Fruit fly (Drosophila melanogaster): ENCODE measurements around the gene CG1529.

CG1529 gene

DNA sequence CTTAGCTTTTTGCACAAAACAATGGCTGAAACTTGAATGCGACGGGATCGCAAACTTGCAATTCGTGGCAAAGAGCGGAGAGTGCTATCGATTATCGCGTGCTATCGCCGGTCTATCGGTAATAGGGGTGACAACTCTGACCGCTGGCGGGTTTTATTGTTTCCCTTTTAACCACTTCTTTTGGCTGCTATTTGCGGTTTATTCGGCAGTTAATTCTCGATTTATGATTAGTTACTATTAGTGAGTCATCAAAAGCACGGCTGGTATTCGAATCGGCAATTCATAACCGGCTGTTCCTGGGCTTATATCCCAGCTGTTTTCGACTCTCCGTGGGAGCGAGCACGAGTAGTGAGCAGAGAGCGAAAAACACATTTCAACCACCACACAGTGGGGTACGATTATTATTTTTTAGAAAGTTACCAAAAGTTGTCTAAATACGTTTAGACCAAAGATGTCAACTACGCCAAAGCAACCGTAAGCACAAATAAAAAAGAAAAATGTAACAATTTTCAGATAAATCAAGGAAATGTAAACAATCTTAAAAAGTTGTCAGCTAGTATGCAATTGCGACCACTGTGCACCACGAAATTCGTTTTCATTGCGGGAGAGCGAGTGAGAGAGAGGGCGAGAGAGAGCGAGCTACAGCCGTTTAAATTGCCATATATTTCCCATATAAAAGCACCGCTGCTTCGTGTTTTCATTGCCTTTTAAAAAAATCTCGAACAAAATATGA is 22.3 kb upstream of the CG1529 start, which contains the start of the genes Stt3A and bves (continued):
- TF ChIP-seq Stat92E (GFP tag; optimal IDR thresholded peaks at IDR 0.05), result peak in 1 of 3 experiments; percentile 97
- peak; percentile 95 for TF ChIP-seq CG8765 (GFP tag; IDR thresholded peaks at IDR 0.05)
- no peak for TF ChIP-seq hth (optimal IDR thresholded peaks at IDR 0.05)
- TF ChIP-seq CG2875 (GFP tag; optimal IDR thresholded peaks at IDR 0.05), result peak; percentile 99
- TF ChIP-seq mirr (GFP tag; optimal IDR thresholded peaks at IDR 0.05), result peak; percentile 95
- TF ChIP-seq CG6765 (GFP tag; optimal IDR thresholded peaks at IDR 0.05), result peak; percentile 98
- TF ChIP-seq Elba2 (GFP tag; optimal IDR thresholded peaks at IDR 0.05), result peak; percentile 75
- TF ChIP-seq HLH3B (GFP tag; IDR thresholded peaks at IDR 0.05), result peak; percentile 98
- TF ChIP-seq CG14860 (GFP tag; IDR thresholded peaks at IDR 0.05; ENCODE audit: partially characterized antibody), result peak; percentile 79
- peak; percentile 99 for TF ChIP-seq Hand (GFP tag; optimal IDR thresholded peaks at IDR 0.05)
- peak; percentile 76 for TF ChIP-seq CTCF (GFP tag; optimal IDR thresholded peaks at IDR 0.05)
- TF ChIP-seq CG7786 (GFP tag; optimal IDR thresholded peaks at IDR 0.05), result peak; percentile 98
- TF ChIP-seq lilli (GFP tag; optimal IDR thresholded peaks at IDR 0.05), result peak; percentile 99
- peak; percentile 66 for TF ChIP-seq CG3995 (GFP tag; optimal IDR thresholded peaks at IDR 0.05)
- TF ChIP-seq hkb (optimal IDR thresholded peaks at IDR 0.05), result no peak
- TF ChIP-seq hkb (GFP tag; IDR thresholded peaks at IDR 0.05), result peak; percentile 99
- TF ChIP-seq B-H2 (GFP tag; optimal IDR thresholded peaks at IDR 0.05), result peak; percentile 96
- TF ChIP-seq CG9609 (GFP tag; optimal IDR thresholded peaks at IDR 0.05), result peak; percentile 98
- TF ChIP-seq pum (GFP tag; optimal IDR thresholded peaks at IDR 0.05), result peak; percentile 98
- peak; percentile 96 for TF ChIP-seq eyg (GFP tag; optimal IDR thresholded peaks at IDR 0.05)
- TF ChIP-seq Awh (GFP tag; IDR thresholded peaks at IDR 0.05), result peak; percentile 97
- peak; percentile 96 for TF ChIP-seq CG15011 (GFP tag; optimal IDR thresholded peaks at IDR 0.05)
- peak; percentile 98 for TF ChIP-seq CG6854 (GFP tag; optimal IDR thresholded peaks at IDR 0.05)
- peak; percentile 98 for TF ChIP-seq fu2 (GFP tag; optimal IDR thresholded peaks at IDR 0.05)
- peak; percentile 96 for TF ChIP-seq nom (GFP tag; optimal IDR thresholded peaks at IDR 0.05)
- peak; percentile 32; the same call in 1 of the 2 replicates for TF ChIP-seq bbx (GFP tag; IDR thresholded peaks at IDR 0.05; ENCODE audit: partially characterized antibody)
- TF ChIP-seq so (GFP tag; IDR thresholded peaks at IDR 0.05), result peak; percentile 98
- TF ChIP-seq CG13287 (GFP tag; IDR thresholded peaks at IDR 0.05; ENCODE audit: partially characterized antibody), result peak; percentile 79
- peak; percentile 95 for TF ChIP-seq sima (GFP tag; optimal IDR thresholded peaks at IDR 0.05)
- peak; percentile 98 for TF ChIP-seq CG13424 (tag; optimal IDR thresholded peaks at IDR 0.05)
- TF ChIP-seq HHEX (GFP tag; optimal IDR thresholded peaks at IDR 0.05), result peak; percentile 98
- peak; percentile 95 for TF ChIP-seq sqz (GFP tag; optimal IDR thresholded peaks at IDR 0.05)
- peak; percentile 96 for TF ChIP-seq Sox100B (GFP tag; optimal IDR thresholded peaks at IDR 0.05)
- peak; percentile 95 for TF ChIP-seq ttk (GFP tag; IDR thresholded peaks at IDR 0.05)
- peak; percentile 98 for TF ChIP-seq disco-r (GFP tag; optimal IDR thresholded peaks at IDR 0.05)
- TF ChIP-seq Dip3 (GFP tag; optimal IDR thresholded peaks at IDR 0.05), result peak; percentile 97
- peak; percentile 96 for TF ChIP-seq kay (GFP tag; optimal IDR thresholded peaks at IDR 0.05)
- TF ChIP-seq gem (tag; optimal IDR thresholded peaks at IDR 0.05), result peak; percentile 99
- TF ChIP-seq CG2120 (GFP tag; optimal IDR thresholded peaks at IDR 0.05), result peak; percentile 99
- TF ChIP-seq CG12071 (GFP tag; optimal IDR thresholded peaks at IDR 0.05), result peak; percentile 98
- TF ChIP-seq Chrac-16 (GFP tag; optimal IDR thresholded peaks at IDR 0.05), result peak; percentile 98
- TF ChIP-seq pho (GFP tag; optimal IDR thresholded peaks at IDR 0.05), result peak; percentile 98
- peak; percentile 94 for TF ChIP-seq gsb (GFP tag; IDR thresholded peaks at IDR 0.05)
- peak; percentile 97 for TF ChIP-seq slbo (GFP tag; IDR thresholded peaks at IDR 0.05)
- peak; percentile 92 for TF ChIP-seq CG31224 (GFP tag; IDR thresholded peaks at IDR 0.05)
- peak; percentile 85 for TF ChIP-seq Kr (GFP tag; optimal IDR thresholded peaks at IDR 0.05)
- TF ChIP-seq CG12659 (GFP tag; optimal IDR thresholded peaks at IDR 0.05), result peak; percentile 99
- TF ChIP-seq dpn (GFP tag; optimal IDR thresholded peaks at IDR 0.05), result peak; percentile 98
- peak; percentile 98 for TF ChIP-seq CG11695 (GFP tag; IDR thresholded peaks at IDR 0.05)
- TF ChIP-seq shn (GFP tag; optimal IDR thresholded peaks at IDR 0.05), result peak; percentile 99

All from whole organism, embryonic.